Worm (Caenorhabditis elegans) whole organism, late embryonic: ENCODE data around the gene hrpa-2.

Experiments
- C08G9.2 ChIP-seq: sonication (generic microtip); optimal IDR thresholded peaks from 2 replicates; lab custom pipeline; 2016; ENCODE audit warnings: mild to moderate bottlenecking, missing genetic modification characterization, moderate library complexity, missing compliant biosample characterization
- C38D4.7 ChIP-seq: fragments of 200-800 bp; sonication (Bioruptor generic); optimal IDR thresholded peaks from 2 replicates; lab custom pipeline; 2018; ENCODE audit warnings: mild to moderate bottlenecking, missing genetic modification characterization, moderate library complexity, missing compliant biosample characterization
- F13H6.1 ChIP-seq: sonication (generic microtip); optimal IDR thresholded peaks from 2 replicates; lab custom pipeline; 2016; ENCODE audit warnings: missing genetic modification characterization, missing compliant biosample characterization
- K02D7.2 ChIP-seq: sonication (generic microtip); optimal IDR thresholded peaks from 2 replicates; lab custom pipeline; 2017; ENCODE audit warnings: mild to moderate bottlenecking, missing genetic modification characterization, missing compliant biosample characterization
- ahr-1 ChIP-seq: sonication (generic microtip); optimal IDR thresholded peaks from 2 replicates; lab custom pipeline; 2016; ENCODE audit warnings: missing genetic modification characterization, missing compliant biosample characterization
- ama-1 ChIP-seq: fragments of 150-350 bp; optimal IDR thresholded peaks from 2 replicates; lab custom pipeline; 2014
- ceh-19 ChIP-seq: fragments of 200-800 bp; sonication (Bioruptor generic); optimal IDR thresholded peaks from 2 replicates; lab custom pipeline; 2018; ENCODE audit warnings: mild to moderate bottlenecking, missing genetic modification characterization, missing compliant biosample characterization
- ceh-2 ChIP-seq: sonication (generic microtip); optimal IDR thresholded peaks from 2 replicates; lab custom pipeline; 2016; ENCODE audit warnings: missing genotype, missing genetic modification characterization, missing compliant biosample characterization
- ceh-30 ChIP-seq: fragments of 150-350 bp; optimal IDR thresholded peaks from 2 replicates; lab custom pipeline; 2014; ENCODE audit warnings: missing biosample characterization, missing genetic modification characterization
- ceh-34 ChIP-seq: sonication (generic microtip); optimal IDR thresholded peaks from 2 replicates; lab custom pipeline; 2016; ENCODE audit warnings: mild to moderate bottlenecking, missing genetic modification characterization, missing compliant biosample characterization
- ceh-45 ChIP-seq: fragments of 200-800 bp; sonication (Bioruptor generic); IDR thresholded peaks from 2 replicates; pipeline ENCODE4 v1.3.6; 2022; ENCODE audit warnings: missing genetic modification reagents, missing genetic modification characterization, missing compliant biosample characterization
- ceh-9 ChIP-seq: sonication (generic microtip); optimal IDR thresholded peaks from 2 replicates; lab custom pipeline; 2016; ENCODE audit warnings: mild to moderate bottlenecking, missing genetic modification characterization, inconsistent platforms, missing compliant biosample characterization
- dmd-4 ChIP-seq: sonication (generic microtip); optimal IDR thresholded peaks from 2 replicates; lab custom pipeline; 2016; ENCODE audit warnings: borderline replicate concordance, missing genetic modification characterization, missing compliant biosample characterization
- dve-1 ChIP-seq: sonication (generic microtip); optimal IDR thresholded peaks from 2 replicates; lab custom pipeline; 2017; ENCODE audit warnings: antibody characterized with exemption, mild to moderate bottlenecking, missing genetic modification characterization, missing compliant biosample characterization
- ets-4 ChIP-seq: sonication (generic microtip); optimal IDR thresholded peaks from 2 replicates; lab custom pipeline; 2016; ENCODE audit warnings: missing genetic modification characterization, missing compliant biosample characterization
- fax-1 ChIP-seq: sonication (generic microtip); optimal IDR thresholded peaks from 2 replicates; lab custom pipeline; 2016; ENCODE audit warnings: missing genotype, missing genetic modification characterization, missing compliant biosample characterization
- fkh-10 ChIP-seq: fragments of 150-350 bp; optimal IDR thresholded peaks from 2 replicates; lab custom pipeline; 2014; ENCODE audit warnings: missing biosample characterization, missing genetic modification reagents, missing genetic modification characterization
- fkh-6 ChIP-seq: sonication (generic microtip); optimal IDR thresholded peaks from 2 replicates; lab custom pipeline; 2016; ENCODE audit warnings: missing genetic modification characterization, missing compliant biosample characterization
- gmeb-2 ChIP-seq: sonication (generic microtip); optimal IDR thresholded peaks from 2 replicates; lab custom pipeline; 2016; ENCODE audit warnings: missing genetic modification characterization, inconsistent platforms, missing compliant biosample characterization
- hlh-13 ChIP-seq: fragments of 200-800 bp; sonication (Bioruptor generic); optimal IDR thresholded peaks from 2 replicates; lab custom pipeline; 2018; ENCODE audit warnings: mild to moderate bottlenecking, missing genetic modification characterization, missing compliant biosample characterization
- hlh-15 ChIP-seq: sonication (generic microtip); optimal IDR thresholded peaks from 2 replicates; lab custom pipeline; 2016; ENCODE audit warnings: missing genetic modification characterization, missing compliant biosample characterization
- hlh-30 ChIP-seq: sonication (generic microtip); optimal IDR thresholded peaks from 2 replicates; lab custom pipeline; 2017; ENCODE audit warnings: antibody characterized with exemption, missing genetic modification characterization, missing compliant biosample characterization; ENCODE audit not compliant: insufficient read depth
- hlh-8 ChIP-seq: sonication (generic microtip); optimal IDR thresholded peaks from 2 replicates; lab custom pipeline; 2016; ENCODE audit warnings: missing genotype, missing genetic modification characterization, missing compliant biosample characterization
- lim-6 ChIP-seq: sonication (generic microtip); optimal IDR thresholded peaks from 2 replicates; lab custom pipeline; 2016; ENCODE audit warnings: missing genetic modification characterization, missing compliant biosample characterization
- lin-11 ChIP-seq: fragments of 200-800 bp; sonication (Bioruptor generic); optimal IDR thresholded peaks from 2 replicates; lab custom pipeline; 2018; ENCODE audit warnings: mild to moderate bottlenecking, missing genetic modification characterization, missing compliant biosample characterization
- nhr-11 ChIP-seq: fragments of 150-350 bp; optimal IDR thresholded peaks from 2 replicates; lab custom pipeline; 2014; ENCODE audit warnings: missing biosample characterization, missing genetic modification characterization
- npax-4 ChIP-seq: sonication (generic microtip); optimal IDR thresholded peaks from 2 replicates; lab custom pipeline; 2016; ENCODE audit warnings: missing genetic modification characterization, missing compliant biosample characterization
- pag-3 ChIP-seq: sonication (generic microtip); optimal IDR thresholded peaks from 2 replicates; lab custom pipeline; 2016; ENCODE audit warnings: missing compliant biosample characterization, missing genetic modification characterization, borderline replicate concordance
- pat-9 ChIP-seq: fragments of 200-800 bp; sonication (Bioruptor generic); optimal IDR thresholded peaks from 2 replicates; lab custom pipeline; 2018; ENCODE audit warnings: mild to moderate bottlenecking, missing genetic modification characterization, moderate library complexity, missing compliant biosample characterization
- pax-1 ChIP-seq: fragments of 150-350 bp; optimal IDR thresholded peaks from 2 replicates; lab custom pipeline; 2014; ENCODE audit warnings: missing biosample characterization, missing genetic modification characterization
- pha-2 ChIP-seq: sonication (generic microtip); optimal IDR thresholded peaks from 2 replicates; lab custom pipeline; 2017; ENCODE audit warnings: mild to moderate bottlenecking, missing genetic modification characterization, missing compliant biosample characterization
- pqm-1 ChIP-seq: sonication (generic microtip); optimal IDR thresholded peaks from 2 replicates; lab custom pipeline; 2016; ENCODE audit warnings: missing genetic modification characterization, missing compliant biosample characterization
- pros-1 ChIP-seq: fragments of 150-350 bp; optimal IDR thresholded peaks from 2 replicates; lab custom pipeline; 2014; ENCODE audit warnings: missing biosample characterization, missing genetic modification reagents, missing genetic modification characterization
- rnt-1 ChIP-seq: sonication (generic microtip); optimal IDR thresholded peaks from 2 replicates; lab custom pipeline; 2016; ENCODE audit warnings: missing genetic modification characterization, missing compliant biosample characterization
- tbx-7 ChIP-seq: sonication (generic microtip); optimal IDR thresholded peaks from 2 replicates; lab custom pipeline; 2016; ENCODE audit warnings: missing genotype, missing genetic modification characterization, missing compliant biosample characterization
- zip-5 ChIP-seq: sonication (generic microtip); optimal IDR thresholded peaks from 2 replicates; lab custom pipeline; 2016; ENCODE audit warnings: missing genetic modification characterization, missing compliant biosample characterization

The hrpa-2 gene

DNA sequence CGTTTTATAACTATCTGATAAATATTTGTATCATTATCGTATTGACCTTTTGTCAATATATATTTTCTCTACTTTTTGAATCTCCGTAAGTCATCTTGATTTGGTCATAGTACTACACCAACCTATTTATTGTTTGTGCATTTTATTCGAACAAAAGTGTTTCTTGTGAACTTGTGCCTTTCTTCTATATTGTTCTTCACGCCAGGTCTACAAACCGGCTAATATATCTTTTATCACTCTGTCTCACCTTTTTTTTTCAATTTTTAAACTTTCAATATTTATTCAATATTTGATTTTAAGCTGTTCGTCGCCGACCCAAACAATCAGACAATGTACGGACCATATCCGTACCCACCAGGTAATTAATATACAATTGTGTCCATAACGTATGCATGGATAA lies at the start of gene hrpa-2:
TSS of gene hrpa-2 (plus strand) at position 301 of the 400 bp plus-strand sequence.
- no peak for TF ChIP-seq K02D7.2 (tag; lab: Kevin White, UChicago)
- TF ChIP-seq ama-1 (lab: Kevin White, UChicago) = no peak
- no peak for TF ChIP-seq ahr-1 (tag; lab: Kevin White, UChicago)
- no peak for TF ChIP-seq fkh-10
- no peak for TF ChIP-seq fax-1 (tag; lab: Kevin White, UChicago)
- TF ChIP-seq fkh-6 (tag; lab: Kevin White, UChicago) = no peak
- no peak for TF ChIP-seq rnt-1
- TF ChIP-seq tbx-7 (tag; lab: Kevin White, UChicago) = no peak
- TF ChIP-seq, all 69 proteins: peak for 0

DNA sequence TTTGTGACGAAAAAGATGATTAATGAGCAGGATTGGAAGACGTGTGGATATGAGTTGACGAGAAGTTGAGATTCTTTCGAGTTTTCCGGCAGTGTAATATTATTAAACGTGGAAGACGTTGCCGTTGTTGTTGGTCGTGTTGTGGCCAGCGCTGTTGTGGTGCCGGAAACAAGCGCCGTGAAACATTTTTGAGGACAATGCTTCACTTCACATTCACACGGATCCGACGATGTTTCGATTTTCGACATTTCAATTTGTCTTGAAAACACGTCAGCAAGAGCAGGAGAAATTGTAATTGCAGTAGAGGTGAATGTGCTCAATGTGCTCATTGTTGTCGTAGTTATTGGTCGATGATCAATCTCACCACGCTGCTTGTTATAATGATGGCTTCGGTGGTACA lies 47.4 kb upstream of the hrpa-2 start:
- no peak for TF ChIP-seq npax-4 (tag; lab: Kevin White, UChicago)
- TF ChIP-seq F13H6.1 (tag; lab: Kevin White, UChicago) = no peak
- TF ChIP-seq pros-1 (tag; lab: Kevin White, UChicago) = no peak
- no peak for TF ChIP-seq hlh-30 (tag; lab: Kevin White, UChicago)
- TF ChIP-seq pha-2 (tag; lab: Kevin White, UChicago) = no peak
- no peak for TF ChIP-seq hlh-15 (tag; lab: Kevin White, UChicago)

DNA sequence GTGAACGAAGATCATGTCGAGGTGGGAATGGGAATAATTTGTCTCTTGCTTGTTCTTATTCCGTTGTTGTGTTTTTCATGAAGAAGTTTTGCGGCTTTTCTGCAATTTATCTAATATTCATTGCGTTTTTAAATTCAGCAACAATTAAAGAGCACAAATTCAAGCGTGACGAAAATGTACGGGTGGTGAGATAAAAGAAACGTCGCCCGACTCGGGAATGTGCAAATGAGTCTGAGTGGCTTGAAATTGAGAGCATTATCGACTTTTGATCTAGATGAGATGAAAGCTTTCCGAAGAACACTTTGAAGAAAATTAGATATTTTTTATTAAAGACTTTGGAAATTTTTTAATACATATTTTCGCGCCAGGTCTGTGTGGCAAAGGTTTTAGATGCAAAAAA lies 45.1 kb upstream of the hrpa-2 start, which contains the start of gene T03G11.10:
TSS of gene T03G11.10 (minus strand) at position 101 of the 400 bp plus-strand sequence.
- TF ChIP-seq ceh-9 (tag; lab: Kevin White, UChicago) (no peak), tbx-7 (tag; lab: Kevin White, UChicago) (no peak), K02D7.2 (tag; lab: Kevin White, UChicago) (no peak), dmd-4 (tag; lab: Kevin White, UChicago) (no peak), gmeb-2 (tag; lab: Kevin White, UChicago) (no peak), zip-5 (tag; lab: Kevin White, UChicago) (no peak), pag-3 (tag; lab: Kevin White, UChicago) (no peak), dve-1 (tag; lab: Kevin White, UChicago) (no peak), fax-1 (tag; lab: Kevin White, UChicago) (no peak)

DNA sequence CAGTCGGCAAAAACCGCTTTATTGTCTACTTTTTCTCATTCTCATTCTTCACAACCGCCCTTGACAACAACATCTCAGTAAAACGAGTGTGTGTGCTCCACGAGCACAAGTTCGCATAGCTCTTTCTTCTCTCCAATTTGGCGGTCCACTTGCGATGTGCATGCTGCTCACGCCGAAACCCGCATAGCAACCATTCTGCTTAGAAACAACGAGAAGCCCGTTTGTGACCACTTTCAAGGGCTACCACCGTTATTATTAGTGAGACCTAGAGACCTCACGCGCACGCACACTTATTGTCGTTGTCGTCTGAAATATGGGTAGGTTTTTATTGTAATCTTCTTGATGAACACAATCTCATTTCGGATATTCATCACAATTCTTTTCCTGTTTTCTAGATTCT lies 41.9 kb upstream of the hrpa-2 start, which contains the start of gene zchc-1A:
TSS of gene zchc-1A (plus strand) at position 114 of the 400 bp plus-strand sequence.
- TF ChIP-seq ceh-45 (GFP tag; lab: Robert Waterston, UW) (no peak), fkh-10 (no peak), C08G9.2 (tag; lab: Kevin White, UChicago) (no peak), pha-2 (tag; lab: Kevin White, UChicago) (no peak), pax-1 (no peak), ceh-34 (tag; lab: Kevin White, UChicago) (no peak), pqm-1 (no peak), ceh-30 (tag; lab: Kevin White, UChicago) (no peak), hlh-8 (tag; lab: Kevin White, UChicago) (no peak), rnt-1 (no peak), nhr-11 (tag; lab: Kevin White, UChicago) (no peak)

DNA sequence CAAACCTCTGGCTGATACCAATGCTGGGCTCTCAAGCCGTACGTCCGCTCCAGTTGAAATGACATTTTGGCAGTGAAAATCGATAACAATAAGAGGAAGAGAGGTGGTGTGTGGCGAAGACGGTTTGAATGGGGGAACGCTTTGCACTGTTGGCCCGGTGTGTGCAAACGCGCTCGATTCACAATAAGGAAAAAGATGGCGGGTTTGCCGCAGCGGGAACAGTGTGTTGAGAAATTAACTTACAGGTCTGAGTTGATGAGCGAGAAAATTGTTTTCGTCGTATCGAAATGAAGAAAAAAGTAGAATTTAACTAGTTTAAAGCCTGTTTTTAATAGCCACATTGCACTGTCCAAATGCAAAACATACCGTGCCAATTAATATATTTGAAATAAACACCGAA lies 37.1 kb upstream of the hrpa-2 start, which contains the start of gene metl-9:
TSS of gene metl-9 (minus strand) at position 101 of the 400 bp plus-strand sequence.
- no peak for TF ChIP-seq pat-9 (tag; lab: Kevin White, UChicago)
- no peak for TF ChIP-seq pros-1 (tag; lab: Kevin White, UChicago)
- no peak for TF ChIP-seq dve-1 (tag; lab: Kevin White, UChicago)
- no peak for TF ChIP-seq rnt-1
- TF ChIP-seq C08G9.2 (tag; lab: Kevin White, UChicago) = no peak
- TF ChIP-seq hlh-13 (GFP tag; lab: Kevin White, UChicago) = no peak
- no peak for TF ChIP-seq ceh-2 (tag; lab: Kevin White, UChicago)
- no peak for TF ChIP-seq ceh-19 (GFP tag; lab: Kevin White, UChicago)
- TF ChIP-seq pha-2 (tag; lab: Kevin White, UChicago) = no peak
- TF ChIP-seq lin-11 = no peak
- no peak for TF ChIP-seq hlh-8 (tag; lab: Kevin White, UChicago)
- no peak for TF ChIP-seq ahr-1 (tag; lab: Kevin White, UChicago)
- no peak for TF ChIP-seq C38D4.7
- TF ChIP-seq ets-4 = no peak
- TF ChIP-seq fkh-6 (tag; lab: Kevin White, UChicago) = no peak
- TF ChIP-seq lim-6 (tag; lab: Kevin White, UChicago) = no peak
- TF ChIP-seq F13H6.1 (tag; lab: Kevin White, UChicago) = no peak
